Fruit fly (Drosophila melanogaster): ENCODE data around the gene Jon25Bi.
A peak's percentile ranks its signal among the peaks of the same experiment; 100 is the strongest.

Gene Jon25Bi

DNA sequence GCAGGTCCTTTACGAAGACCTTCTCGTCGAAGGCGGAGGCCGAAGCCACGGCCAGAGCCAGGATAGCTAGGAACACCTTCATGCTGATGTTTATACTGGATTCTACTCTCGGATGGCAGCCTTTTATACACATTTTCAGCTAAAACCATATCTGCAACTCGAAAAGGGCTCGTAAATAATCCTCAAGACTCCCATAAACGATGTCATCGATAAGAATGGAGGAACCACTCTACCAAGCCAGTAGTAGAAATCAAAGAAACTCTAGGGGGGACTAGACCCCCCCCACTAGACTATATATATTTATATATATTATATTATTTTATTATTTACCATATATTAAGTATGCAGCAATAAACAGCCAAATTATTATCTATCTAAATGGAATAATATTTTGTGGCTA, 4.3 kb downstream of the Jon25Bi start, which contains the start of gene Jon25Biii:
Jon25Biii (minus strand) TSS at position 101 of the 400 bp plus-strand sequence.
- TF ChIP-seq D1 (tag; optimal IDR thresholded peaks at IDR 0.05), result no peak
- no peak for TF ChIP-seq CG4496 (GFP tag; IDR thresholded peaks at IDR 0.05)
- no peak for TF ChIP-seq CG8301 (tag; optimal IDR thresholded peaks at IDR 0.05)
- TF ChIP-seq CG15710 (tag; optimal IDR thresholded peaks at IDR 0.05), result no peak
- no peak for TF ChIP-seq CG34367 (tag; optimal IDR thresholded peaks at IDR 0.05)
- no peak for TF ChIP-seq Snoo (tag; optimal IDR thresholded peaks at IDR 0.05)
- TF ChIP-seq Pif1B (GFP tag; optimal IDR thresholded peaks at IDR 0.05), result no peak
- no peak for TF ChIP-seq CG12605 (GFP tag; IDR thresholded peaks at IDR 0.05)
- TF ChIP-seq Ets98B (GFP tag; IDR thresholded peaks at IDR 0.05), result no peak
- no peak for TF ChIP-seq Pif1A (GFP tag; optimal IDR thresholded peaks at IDR 0.05)
- TF ChIP-seq CG10348 (GFP tag; IDR thresholded peaks at IDR 0.05), result no peak
- no peak for TF ChIP-seq CG17806 (tag; optimal IDR thresholded peaks at IDR 0.05)
- no peak for TF ChIP-seq CG32121 (GFP tag; IDR thresholded peaks at IDR 0.05)
- no peak for TF ChIP-seq EcR (GFP tag; optimal IDR thresholded peaks at IDR 0.05)
- TF ChIP-seq gl (tag; optimal IDR thresholded peaks at IDR 0.05), result no peak
- no peak for TF ChIP-seq fd96Ca (GFP tag; IDR thresholded peaks at IDR 0.05)
- TF ChIP-seq CG8159 (tag; optimal IDR thresholded peaks at IDR 0.05), result no peak
- no peak for TF ChIP-seq CG9948 (tag; optimal IDR thresholded peaks at IDR 0.05)

DNA sequence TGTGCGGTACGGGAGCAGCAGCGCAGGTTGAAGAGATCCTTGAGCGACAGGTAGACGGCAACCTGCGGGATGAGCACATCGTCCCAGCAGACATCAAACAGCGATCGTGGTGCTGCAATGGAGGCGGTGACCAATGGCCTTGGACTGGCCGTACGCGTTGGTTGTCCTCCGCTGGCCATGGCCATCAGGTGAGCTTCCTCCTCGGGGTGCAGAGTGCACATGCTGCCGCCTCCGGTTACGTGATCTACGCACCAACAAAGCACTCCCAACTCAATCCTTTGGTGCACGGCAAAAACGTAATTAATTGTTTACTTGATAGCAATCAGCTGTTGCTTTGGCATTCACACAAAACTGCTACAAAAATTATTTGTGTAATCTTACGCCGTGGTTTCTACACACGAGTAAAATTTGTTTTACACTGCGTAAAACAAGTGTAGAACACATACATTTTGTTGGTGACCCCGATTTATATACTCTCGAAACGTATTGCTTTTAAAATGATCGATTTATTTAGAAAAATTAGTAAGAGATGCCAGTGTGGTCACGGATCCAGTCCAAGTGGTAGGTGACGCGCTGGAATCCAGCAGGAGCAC, 5.4 kb downstream of the Jon25Bi start, which contains the start of gene jet:
jet (minus strand) TSS at position 332 of the 593 bp plus-strand sequence.
- no peak for TF ChIP-seq EcR (GFP tag; optimal IDR thresholded peaks at IDR 0.05)
- no peak for TF ChIP-seq Ets98B (GFP tag; IDR thresholded peaks at IDR 0.05)
- TF ChIP-seq CG17806 (tag; optimal IDR thresholded peaks at IDR 0.05), result no peak
- TF ChIP-seq CG4496 (GFP tag; IDR thresholded peaks at IDR 0.05), result no peak
- TF ChIP-seq CG9948 (tag; optimal IDR thresholded peaks at IDR 0.05), result no peak
- TF ChIP-seq Snoo (tag; optimal IDR thresholded peaks at IDR 0.05), result no peak
- TF ChIP-seq CG32121 (GFP tag; IDR thresholded peaks at IDR 0.05), result no peak
- no peak for TF ChIP-seq CG15710 (tag; optimal IDR thresholded peaks at IDR 0.05)
- TF ChIP-seq CG13204 (GFP tag; optimal IDR thresholded peaks at IDR 0.05), result no peak
- TF ChIP-seq rn (GFP tag; IDR thresholded peaks at IDR 0.05), result no peak
- no peak for TF ChIP-seq CG10348 (GFP tag; IDR thresholded peaks at IDR 0.05)
- TF ChIP-seq Pif1B (GFP tag; optimal IDR thresholded peaks at IDR 0.05), result no peak
- TF ChIP-seq gl (tag; optimal IDR thresholded peaks at IDR 0.05), result no peak
- no peak for TF ChIP-seq CG8159 (tag; optimal IDR thresholded peaks at IDR 0.05)

DNA sequence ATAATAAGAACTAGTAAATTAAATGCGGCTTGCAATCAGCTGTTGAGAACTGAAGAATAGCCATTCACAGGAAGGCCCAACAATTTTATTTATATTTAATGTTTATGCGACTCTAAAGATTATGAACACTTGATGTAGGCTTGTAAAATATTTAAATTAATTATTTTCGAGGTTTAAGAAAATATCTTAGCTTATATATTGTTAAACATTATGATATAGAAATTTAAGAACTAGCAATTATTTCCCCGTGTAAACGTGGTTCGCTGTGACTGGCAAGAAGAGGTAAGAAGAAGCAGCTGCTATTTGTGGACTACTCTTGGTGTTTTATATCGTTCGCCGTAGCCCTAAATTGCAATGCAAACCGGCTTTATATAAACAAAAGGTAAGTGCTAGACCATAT, 9.6 kb downstream of the Jon25Bi start, which contains the start of the genes mRpL24 and betaggt-I:
mRpL24 (minus strand) TSS at position 62 of the 400 bp plus-strand sequence.
betaggt-I (plus strand) TSS at position 280 of the 400 bp plus-strand sequence.
- peak; percentile 91 for TF ChIP-seq Pif1B (GFP tag; optimal IDR thresholded peaks at IDR 0.05)
- TF ChIP-seq CG15710 (tag; optimal IDR thresholded peaks at IDR 0.05), result peak; percentile 99
- TF ChIP-seq CG10348 (GFP tag; IDR thresholded peaks at IDR 0.05), result peak; percentile 90
- peak; percentile 93 for TF ChIP-seq fd96Ca (GFP tag; IDR thresholded peaks at IDR 0.05)
- peak; percentile 95 for TF ChIP-seq CG9948 (tag; optimal IDR thresholded peaks at IDR 0.05)
- TF ChIP-seq CG8159 (tag; optimal IDR thresholded peaks at IDR 0.05), result peak; percentile 97
- TF ChIP-seq CG32121 (GFP tag; IDR thresholded peaks at IDR 0.05), result peak; percentile 97
- peak; percentile 97 for TF ChIP-seq CG8301 (tag; optimal IDR thresholded peaks at IDR 0.05)
- no peak for TF ChIP-seq CG13204 (GFP tag; optimal IDR thresholded peaks at IDR 0.05)
- TF ChIP-seq gl (tag; optimal IDR thresholded peaks at IDR 0.05), result peak; percentile 89
- TF ChIP-seq Pif1A (GFP tag; optimal IDR thresholded peaks at IDR 0.05), result peak; percentile 93
- no peak for TF ChIP-seq EcR (GFP tag; optimal IDR thresholded peaks at IDR 0.05)
- TF ChIP-seq CG17806 (tag; optimal IDR thresholded peaks at IDR 0.05), result peak; percentile 97
- peak; percentile 96 for TF ChIP-seq Snoo (tag; optimal IDR thresholded peaks at IDR 0.05)
- peak; percentile 99 for TF ChIP-seq CG4496 (GFP tag; IDR thresholded peaks at IDR 0.05)
- peak; percentile 97 for TF ChIP-seq rn (GFP tag; IDR thresholded peaks at IDR 0.05)
- TF ChIP-seq CG34367 (tag; optimal IDR thresholded peaks at IDR 0.05), result peak; percentile 97
- peak; percentile 98 for TF ChIP-seq CG12605 (GFP tag; IDR thresholded peaks at IDR 0.05)
- TF ChIP-seq CG14655 (GFP tag; optimal IDR thresholded peaks at IDR 0.05), result peak; percentile 98
- peak; percentile 97 for TF ChIP-seq Ets98B (GFP tag; IDR thresholded peaks at IDR 0.05)
- TF ChIP-seq D1 (tag; optimal IDR thresholded peaks at IDR 0.05), result peak; percentile 90

DNA sequence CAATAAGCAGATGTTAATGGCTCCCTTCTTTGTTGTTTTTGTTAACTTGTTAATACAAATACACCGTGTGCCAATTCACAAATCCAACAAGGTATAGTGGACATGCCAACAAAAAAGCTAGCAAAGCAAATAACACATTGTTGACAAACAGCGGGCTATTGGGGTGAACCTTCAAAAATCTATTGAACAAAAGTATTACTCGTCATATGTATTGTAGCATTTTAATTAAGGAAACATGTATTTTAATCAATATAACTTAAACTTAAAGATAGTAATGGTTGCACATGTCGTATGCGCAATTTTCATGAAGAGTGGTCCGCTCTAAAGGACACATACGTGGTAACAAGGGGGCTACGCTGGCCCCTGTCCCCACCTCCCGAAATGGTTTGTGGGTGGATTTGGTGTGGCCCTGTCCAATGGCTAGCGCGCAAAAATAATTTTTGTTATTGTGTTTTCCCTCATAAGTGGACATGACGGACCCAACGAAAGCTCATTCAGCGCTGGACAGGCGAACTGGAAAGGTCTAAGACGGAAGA, 12.6 kb downstream of the Jon25Bi start, which contains the start of gene synr:
synr (plus strand) TSS at position 486 of the 536 bp plus-strand sequence.
- TF ChIP-seq CG10348 (GFP tag; IDR thresholded peaks at IDR 0.05), result no peak
- TF ChIP-seq fd96Ca (GFP tag; IDR thresholded peaks at IDR 0.05), result no peak
- peak; percentile 24 for TF ChIP-seq CG8159 (tag; optimal IDR thresholded peaks at IDR 0.05)
- TF ChIP-seq Ets98B (GFP tag; IDR thresholded peaks at IDR 0.05), result no peak
- TF ChIP-seq CG17806 (tag; optimal IDR thresholded peaks at IDR 0.05), result no peak

DNA sequence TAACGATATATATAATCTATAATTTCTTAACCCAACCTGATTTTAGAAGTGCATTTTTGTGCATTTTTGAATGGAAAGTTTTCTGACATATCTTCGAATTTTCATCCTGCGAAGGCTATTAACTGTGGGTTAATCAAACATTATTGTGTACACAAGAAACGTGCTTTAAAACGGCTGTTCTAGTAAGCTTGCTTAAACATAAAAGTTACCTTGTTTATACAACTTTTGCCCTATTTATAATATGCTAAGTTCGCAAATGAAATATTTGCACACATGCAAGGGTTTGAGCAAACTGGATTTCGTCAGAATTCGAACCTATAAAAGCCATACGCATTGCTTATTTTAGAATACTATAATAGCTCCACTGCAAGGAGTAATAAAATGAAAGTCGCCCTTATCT, 17.9 kb downstream of the Jon25Bi start, which contains the start of gene Sgs1:
Sgs1 (plus strand) TSS at position 350 of the 400 bp plus-strand sequence.
- no peak for TF ChIP-seq CG4496 (GFP tag; IDR thresholded peaks at IDR 0.05)

DNA sequence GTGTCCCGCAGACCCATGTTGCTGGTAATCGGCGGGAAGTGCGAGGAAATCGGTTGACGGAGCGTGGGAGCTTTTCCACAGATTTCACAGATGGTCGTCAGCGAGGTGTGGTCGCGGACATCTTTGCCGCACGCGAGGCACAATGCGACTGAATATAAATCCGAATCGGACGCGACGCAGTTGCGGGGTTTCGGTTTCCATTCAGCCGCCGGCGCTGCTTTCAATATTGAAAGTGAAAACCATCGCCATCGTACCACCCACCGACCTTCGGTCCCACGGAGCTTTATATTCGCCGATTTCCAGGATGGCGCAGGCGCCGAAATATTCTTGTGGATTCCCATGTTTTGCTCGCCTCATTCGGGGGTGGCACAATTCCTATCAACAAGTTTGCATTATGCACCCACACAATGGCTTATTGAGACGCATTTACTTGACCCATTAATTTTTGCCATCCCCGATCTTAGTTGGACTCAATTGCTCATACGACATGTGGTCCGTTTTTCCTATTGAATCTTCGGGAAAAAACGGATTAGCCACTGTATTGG, 18.5 kb downstream of the Jon25Bi start, which contains the start of gene hoe2:
hoe2 (minus strand) TSS at position 126 of the 545 bp plus-strand sequence.
- peak; percentile 60; the same call in 1 of the 2 replicates for TF ChIP-seq CG12605 (GFP tag; IDR thresholded peaks at IDR 0.05)
- TF ChIP-seq EcR (GFP tag; optimal IDR thresholded peaks at IDR 0.05), result no peak
- TF ChIP-seq Snoo (tag; optimal IDR thresholded peaks at IDR 0.05), result no peak
- TF ChIP-seq CG32121 (GFP tag; IDR thresholded peaks at IDR 0.05), result no peak

Measured in whole organism, pupa.